Worm (Caenorhabditis elegans) whole organism, L3 larva: ENCODE results near the gene myo-6.
A peak's percentile ranks its signal among the peaks of the same experiment; 100 is the strongest.

ENCODE experiments used
- R02D3.7 ChIP-seq: fragments of 150-350 bp; optimal IDR thresholded peaks from 2 replicates; lab custom pipeline; 2014; ENCODE audit warnings: missing biosample characterization, missing genetic modification characterization
- ZK546.5 ChIP-seq: sonication (generic microtip); optimal IDR thresholded peaks from 2 replicates; lab custom pipeline; 2017; ENCODE audit warnings: missing biosample characterization, missing genetic modification characterization
- ama-1 ChIP-seq: fragments of 150-350 bp; optimal IDR thresholded peaks from 2 replicates; lab custom pipeline; 2018
- ceh-16 ChIP-seq: sonication (generic microtip); optimal IDR thresholded peaks from 2 replicates; lab custom pipeline; 2017; ENCODE audit warnings: missing biosample characterization, missing genetic modification characterization
- ceh-28 ChIP-seq: fragments of 150-350 bp; optimal IDR thresholded peaks from 2 replicates; lab custom pipeline; 2014; ENCODE audit warnings: missing biosample characterization, missing genetic modification reagents, missing genetic modification characterization
- ceh-82 ChIP-seq: fragments of 150-350 bp; optimal IDR thresholded peaks from 2 replicates; lab custom pipeline; 2014; ENCODE audit warnings: missing biosample characterization, missing genetic modification characterization
- egl-5 ChIP-seq: fragments of 150-350 bp; optimal IDR thresholded peaks from 2 replicates; lab custom pipeline; 2017; ENCODE audit warnings: missing biosample characterization, missing genetic modification reagents, missing genetic modification characterization, inconsistent platforms
- elt-1 ChIP-seq: fragments of 150-350 bp; optimal IDR thresholded peaks from 2 replicates; lab custom pipeline; 2014; ENCODE audit warnings: missing biosample characterization, missing genetic modification characterization
- elt-2 ChIP-seq: sonication (generic microtip); optimal IDR thresholded peaks from 2 replicates; lab custom pipeline; 2016; ENCODE audit warnings: missing genetic modification reagents, mild to moderate bottlenecking, missing genetic modification characterization, missing compliant biosample characterization
- elt-3 ChIP-seq, 3 experiments: fragments of 150-350 bp in 1 of 3; sonication (generic microtip) in 2 of 3; optimal IDR thresholded peaks; 2 replicates in 2 of 3; 4 replicates in 1 of 3; lab custom pipeline; 2014 to 2017; ENCODE audit warnings: missing biosample characterization in 3 of 3, missing genetic modification characterization in 3 of 3
- eor-1 ChIP-seq, 2 experiments: fragments of 150-350 bp; optimal IDR thresholded peaks; 2 replicates each; lab custom pipeline; 2014 to 2018; ENCODE audit warnings: missing biosample characterization in 2 of 2, missing genetic modification characterization in 2 of 2
- fkh-2 ChIP-seq: fragments of 150-350 bp; optimal IDR thresholded peaks from 2 replicates; lab custom pipeline; 2014; ENCODE audit warnings: missing biosample characterization, missing genetic modification reagents, missing genetic modification characterization
- fos-1 ChIP-seq: fragments of 150-350 bp; optimal IDR thresholded peaks from 2 replicates; lab custom pipeline; 2014; ENCODE audit warnings: missing biosample characterization, missing genetic modification characterization
- hmg-11 ChIP-seq: sonication (generic microtip); optimal IDR thresholded peaks from 2 replicates; lab custom pipeline; 2016; ENCODE audit warnings: missing genetic modification characterization, missing compliant biosample characterization
- jun-1 ChIP-seq: fragments of 150-350 bp; optimal IDR thresholded peaks from 2 replicates; lab custom pipeline; 2014; ENCODE audit warnings: missing biosample characterization, missing genetic modification reagents, missing genetic modification characterization
- lin-15B ChIP-seq: fragments of 150-350 bp; optimal IDR thresholded peaks from 2 replicates; lab custom pipeline; 2014; ENCODE audit warnings: missing biosample characterization, missing genetic modification characterization
- lin-39 ChIP-seq: fragments of 150-350 bp; optimal IDR thresholded peaks from 2 replicates; lab custom pipeline; 2018; ENCODE audit warnings: missing biosample characterization, missing genetic modification reagents, missing genetic modification characterization
- lsy-12 ChIP-seq: sonication (generic microtip); optimal IDR thresholded peaks from 2 replicates; lab custom pipeline; 2016; ENCODE audit warnings: mild to moderate bottlenecking, missing genetic modification characterization, missing compliant biosample characterization
- mdl-1 ChIP-seq: fragments of 150-350 bp; optimal IDR thresholded peaks from 2 replicates; lab custom pipeline; 2014; ENCODE audit warnings: missing biosample characterization, missing genetic modification characterization
- nfya-1 ChIP-seq: sonication (generic microtip); optimal IDR thresholded peaks from 2 replicates; lab custom pipeline; 2017; ENCODE audit warnings: missing genetic modification characterization, mild to moderate bottlenecking, missing compliant biosample characterization, antibody characterized with exemption, moderate library complexity; ENCODE audit not compliant: insufficient read depth
- nhr-11 ChIP-seq: fragments of 150-350 bp; optimal IDR thresholded peaks from 2 replicates; lab custom pipeline; 2014; ENCODE audit warnings: missing biosample characterization, missing genetic modification characterization
- nhr-12 ChIP-seq: fragments of 150-350 bp; optimal IDR thresholded peaks from 2 replicates; lab custom pipeline; 2014; ENCODE audit warnings: missing biosample characterization, missing genetic modification characterization
- nhr-23 ChIP-seq: fragments of 150-350 bp; optimal IDR thresholded peaks from 2 replicates; lab custom pipeline; 2014; ENCODE audit warnings: missing biosample characterization, missing genetic modification reagents, missing genetic modification characterization
- nhr-237 ChIP-seq: fragments of 150-350 bp; optimal IDR thresholded peaks from 2 replicates; lab custom pipeline; 2014; ENCODE audit warnings: missing biosample characterization, missing genetic modification characterization
- nhr-25 ChIP-seq: sonication (generic microtip); optimal IDR thresholded peaks from 2 replicates; lab custom pipeline; 2017; ENCODE audit warnings: missing biosample characterization, missing genetic modification characterization
- nhr-28 ChIP-seq: fragments of 150-350 bp; optimal IDR thresholded peaks from 2 replicates; lab custom pipeline; 2014; ENCODE audit warnings: missing biosample characterization, missing genetic modification characterization
- nhr-43 ChIP-seq: sonication (generic microtip); optimal IDR thresholded peaks from 2 replicates; lab custom pipeline; 2016; ENCODE audit warnings: mild to moderate bottlenecking, missing genetic modification characterization, missing compliant biosample characterization; ENCODE audit not compliant: poor library complexity, severe bottlenecking
- nhr-67 ChIP-seq: fragments of 150-350 bp; optimal IDR thresholded peaks from 2 replicates; lab custom pipeline; 2014; ENCODE audit warnings: missing biosample characterization, missing genetic modification characterization
- nhr-77 ChIP-seq: fragments of 150-350 bp; optimal IDR thresholded peaks from 2 replicates; lab custom pipeline; 2014; ENCODE audit warnings: missing biosample characterization, missing genetic modification characterization
- pha-4 ChIP-seq: fragments of 150-350 bp; optimal IDR thresholded peaks from 2 replicates; lab custom pipeline; 2014; ENCODE audit warnings: missing biosample characterization, missing genetic modification reagents, missing genetic modification characterization
- pqm-1 ChIP-seq: fragments of 150-350 bp; optimal IDR thresholded peaks from 2 replicates; lab custom pipeline; 2017; ENCODE audit warnings: missing biosample characterization, missing genetic modification characterization, inconsistent platforms
- sea-2 ChIP-seq: fragments of 150-350 bp; sonication (generic microtip); optimal IDR thresholded peaks from 4 replicates; lab custom pipeline; 2014; ENCODE audit warnings: missing biosample characterization, missing genetic modification reagents, missing genetic modification characterization
- skn-1 ChIP-seq: fragments of 150-350 bp; optimal IDR thresholded peaks from 2 replicates; lab custom pipeline; 2014; ENCODE audit warnings: missing biosample characterization, missing genetic modification characterization
- tbx-2 ChIP-seq: sonication (generic microtip); optimal IDR thresholded peaks from 2 replicates; lab custom pipeline; 2016; ENCODE audit warnings: mild to moderate bottlenecking, missing genetic modification characterization, missing compliant biosample characterization
- unc-39 ChIP-seq: sonication (generic microtip); optimal IDR thresholded peaks from 4 replicates; lab custom pipeline; 2017; ENCODE audit warnings: missing biosample characterization, missing genetic modification characterization
- unc-62 ChIP-seq: fragments of 150-350 bp; sonication (generic microtip); optimal IDR thresholded peaks from 4 replicates; lab custom pipeline; 2014; ENCODE audit warnings: missing biosample characterization, missing genetic modification reagents, missing genetic modification characterization
- zag-1 ChIP-seq: fragments of 150-350 bp; optimal IDR thresholded peaks from 2 replicates; lab custom pipeline; 2014; ENCODE audit warnings: missing biosample characterization, missing genetic modification characterization
- ztf-4 ChIP-seq: fragments of 150-350 bp; optimal IDR thresholded peaks from 2 replicates; lab custom pipeline; 2014; ENCODE audit warnings: missing biosample characterization, missing genetic modification characterization

Gene myo-6

DNA sequence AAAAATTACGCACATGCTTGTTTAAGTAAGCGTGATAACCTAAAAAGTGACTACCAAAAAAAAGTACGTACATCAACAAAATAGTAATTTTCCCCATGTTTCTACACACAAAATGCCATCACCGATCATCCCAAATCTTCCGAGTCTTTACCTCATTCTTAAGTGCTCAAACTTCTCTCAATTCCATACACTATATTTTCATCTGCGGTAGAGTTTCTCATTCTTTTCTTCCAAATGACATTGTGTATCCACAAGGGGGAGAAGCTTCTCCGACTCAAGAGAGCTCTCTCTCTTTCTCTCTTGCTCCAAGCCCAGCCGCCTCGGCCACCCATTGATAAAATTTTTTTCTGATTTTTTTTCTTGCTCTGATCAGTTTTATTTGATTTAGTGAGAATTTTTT lies at the start of gene myo-6:
TSS of gene myo-6 (plus strand) at position 301 of the 400 bp plus-strand sequence.
- peak; percentile 18 for TF ChIP-seq pha-4 (tag; lab: Kevin White, UChicago)
- no peak for TF ChIP-seq mdl-1 (tag; lab: Kevin White, UChicago)
- no peak for TF ChIP-seq elt-3 (tag; optimal IDR thresholded peaks at IDR 0.05; lab: Kevin White, UChicago)
- no peak for TF ChIP-seq ceh-28
- no peak for TF ChIP-seq fkh-2
- TF ChIP-seq ceh-16, result no peak
- no peak for TF ChIP-seq tbx-2 (tag; lab: Kevin White, UChicago)
- no peak for TF ChIP-seq ama-1 (lab: Kevin White, UChicago)

DNA sequence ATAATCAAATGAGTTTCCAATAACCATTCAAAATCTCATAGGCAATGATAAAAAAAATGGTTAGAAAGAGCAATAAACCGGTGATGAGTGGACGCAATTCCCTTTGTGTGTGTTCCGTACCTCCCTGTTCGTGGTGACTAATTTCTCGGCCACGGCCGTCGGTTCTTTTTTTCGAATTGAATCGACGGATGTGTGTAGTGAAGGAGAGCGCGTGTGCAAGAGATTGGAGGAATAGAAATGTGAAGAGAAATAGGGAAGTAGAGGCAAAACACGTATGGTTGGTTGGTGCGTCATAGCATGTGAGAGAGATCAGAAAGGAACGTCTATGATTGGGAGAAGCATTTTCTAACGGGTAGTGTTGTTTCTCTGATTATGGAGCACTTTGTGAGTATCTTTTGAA lies 49.8 kb upstream of the myo-6 start:
- TF ChIP-seq unc-62 (GFP tag; lab: Kevin White, UChicago), result no peak
- TF ChIP-seq sea-2 (GFP tag; lab: Kevin White, UChicago), result no peak
- no peak for TF ChIP-seq tbx-2 (tag; lab: Kevin White, UChicago)
- peak; percentile 32 for TF ChIP-seq jun-1 (tag; lab: Kevin White, UChicago)
- no peak for TF ChIP-seq lsy-12 (tag; lab: Kevin White, UChicago)
- TF ChIP-seq nhr-67 (tag; lab: Kevin White, UChicago), result no peak
- TF ChIP-seq eor-1 (tag; optimal IDR thresholded peaks at IDR 0.05; lab: Kevin White, UChicago), result no peak
- peak; percentile 86 for TF ChIP-seq nfya-1
- TF ChIP-seq elt-3 (tag; optimal IDR thresholded peaks at IDR 0.05; lab: Kevin White, UChicago), result no peak
- no peak for TF ChIP-seq R02D3.7
- no peak for TF ChIP-seq nhr-12 (tag; lab: Kevin White, UChicago)
- no peak for TF ChIP-seq nhr-77 (tag; lab: Kevin White, UChicago)
- TF ChIP-seq unc-39 (tag; lab: Kevin White, UChicago), result no peak
- TF ChIP-seq elt-2, result no peak
- no peak for TF ChIP-seq skn-1 (tag; lab: Kevin White, UChicago)
- TF ChIP-seq ztf-4 (tag; lab: Kevin White, UChicago), result no peak
- TF ChIP-seq nhr-28 (tag; lab: Kevin White, UChicago), result no peak
- TF ChIP-seq ceh-82 (tag; lab: Kevin White, UChicago), result no peak
- peak; percentile 76 for TF ChIP-seq pha-4 (tag; lab: Kevin White, UChicago)
- peak; percentile 70 for TF ChIP-seq lin-15B (tag; lab: Kevin White, UChicago)
- no peak for TF ChIP-seq nhr-23 (tag; lab: Kevin White, UChicago)
- TF ChIP-seq nhr-11 (tag; lab: Kevin White, UChicago), result no peak
- TF ChIP-seq nhr-25, result peak; percentile 26
- TF ChIP-seq pqm-1 (tag; lab: Kevin White, UChicago), result peak; percentile 9
- peak; percentile 81 for TF ChIP-seq hmg-11
- peak; percentile 55 for TF ChIP-seq lin-39
- TF ChIP-seq ceh-28, result no peak

DNA sequence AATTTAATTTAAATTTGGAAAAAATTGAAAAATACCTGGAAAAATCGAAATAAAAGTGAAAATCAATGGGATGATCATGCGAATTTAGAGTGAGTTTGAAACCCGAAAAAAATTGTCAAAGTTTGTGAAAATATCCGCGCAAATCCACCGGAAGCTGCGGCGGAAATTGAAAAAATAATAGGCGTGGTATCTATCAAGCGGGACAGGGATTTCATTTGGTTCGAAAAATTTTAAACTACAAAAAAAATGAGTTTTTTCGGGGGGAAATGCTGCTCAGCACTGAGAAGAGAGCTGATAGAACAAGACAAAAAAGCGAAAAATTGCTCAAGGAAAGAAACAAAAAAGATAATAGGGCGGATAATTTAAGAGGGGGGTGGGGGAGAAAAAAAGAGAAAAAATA lies 38.6 kb upstream of the myo-6 start, which contains the start of gene T03F6.9:
TSS of gene T03F6.9 (minus strand) at position 101 of the 400 bp plus-strand sequence.
- no peak for TF ChIP-seq fos-1 (tag; lab: Kevin White, UChicago)
- no peak for TF ChIP-seq ceh-28
- TF ChIP-seq ama-1 (lab: Kevin White, UChicago), result no peak
- TF ChIP-seq unc-39 (tag; lab: Kevin White, UChicago), result no peak
- TF ChIP-seq elt-3 (tag; optimal IDR thresholded peaks at IDR 0.05; lab: Kevin White, UChicago), result no peak
- no peak for TF ChIP-seq skn-1 (tag; lab: Kevin White, UChicago)
- TF ChIP-seq pha-4 (tag; lab: Kevin White, UChicago), result no peak
- TF ChIP-seq nhr-25, result no peak
- TF ChIP-seq sea-2 (GFP tag; lab: Kevin White, UChicago), result no peak
- TF ChIP-seq hmg-11, result no peak
- no peak for TF ChIP-seq nfya-1
- TF ChIP-seq nhr-237 (tag; lab: Kevin White, UChicago), result no peak
- no peak for TF ChIP-seq zag-1 (tag; lab: Kevin White, UChicago)
- TF ChIP-seq lin-15B (tag; lab: Kevin White, UChicago), result no peak
- no peak for TF ChIP-seq nhr-23 (tag; lab: Kevin White, UChicago)
- no peak for TF ChIP-seq elt-1
- no peak for TF ChIP-seq ZK546.5 (tag; lab: Kevin White, UChicago)

DNA sequence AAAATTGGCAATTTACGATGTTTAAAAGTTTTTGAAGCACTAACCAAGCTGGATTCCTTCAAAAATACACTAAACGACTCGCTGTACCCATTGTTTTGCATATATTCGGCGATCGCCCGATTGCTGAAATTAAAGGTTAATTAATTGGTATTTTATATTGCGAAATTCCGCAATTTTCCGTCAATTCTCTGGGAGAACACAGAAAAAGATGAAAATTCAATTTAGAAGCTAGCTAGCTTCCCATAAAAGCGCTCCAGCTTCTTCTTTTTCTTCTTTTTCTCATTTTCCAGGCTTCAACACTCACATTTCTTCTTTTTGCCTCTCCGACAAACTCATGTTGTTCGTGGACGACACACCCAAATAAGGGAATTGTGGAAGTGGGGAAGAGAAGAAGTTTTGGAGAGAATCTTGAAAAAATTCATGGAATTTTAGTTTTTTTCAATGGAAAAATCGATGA lies 33.3 kb upstream of the myo-6 start, which contains the start of gene lis-1:
TSS of gene lis-1 (minus strand) at position 407 of the 457 bp plus-strand sequence.
- TF ChIP-seq nhr-77 (tag; lab: Kevin White, UChicago) (no peak), unc-39 (tag; lab: Kevin White, UChicago) (no peak), nhr-43 (tag; lab: Kevin White, UChicago) (no peak), elt-2 (no peak), nfya-1 (peak; percentile 5), lin-15B (tag; lab: Kevin White, UChicago) (no peak), egl-5 (tag; lab: Kevin White, UChicago) (no peak), elt-3 (tag; optimal IDR thresholded peaks at IDR 0.05; lab: Kevin White, UChicago) (no peak)
